Fruit fly (Drosophila melanogaster) whole organism, pupa: ENCODE measurements around the gene Spp.

Source experiments
- CG17806 ChIP-seq: fragments of 200-800 bp; sonication (Bioruptor generic); optimal IDR thresholded peaks from 2 replicates; lab custom pipeline; 2018; ENCODE audit warnings: missing biosample characterization, mild to moderate bottlenecking, missing genetic modification characterization, moderate library complexity
- CG34367 ChIP-seq: fragments of 200-800 bp; sonication (Bioruptor generic); optimal IDR thresholded peaks from 2 replicates; lab custom pipeline; 2018; ENCODE audit warnings: missing biosample characterization, mild to moderate bottlenecking, missing genetic modification characterization
- CG8301 ChIP-seq: fragments of 200-800 bp; sonication (Bioruptor generic); optimal IDR thresholded peaks from 2 replicates; lab custom pipeline; 2018; ENCODE audit warnings: missing biosample characterization, mild to moderate bottlenecking, missing genetic modification characterization
- Ets98B ChIP-seq: fragments of 200-800 bp; sonication (Bioruptor generic); IDR thresholded peaks from 2 replicates; pipeline ENCODE4 v1.3.6; 2022; ENCODE audit warnings: missing biosample characterization, missing genetic modification characterization
- fd96Ca ChIP-seq: fragments of 200-800 bp; sonication (Bioruptor generic); IDR thresholded peaks from 3 replicates; pipeline ENCODE4 v1.3.6; 2022; ENCODE audit warnings: missing biosample characterization, missing genetic modification characterization

dm6 chr2L:507169-507568, 37.3 kb downstream of the Spp start:
- TF ChIP-seq CG17806 (tag; lab: Kevin White, UChicago) (no peak), fd96Ca (GFP tag; lab: Robert Waterston, UW) (peak; percentile 51; the same call in 1 of the 3 replicates), CG34367 (tag; lab: Kevin White, UChicago) (no peak), CG8301 (tag; lab: Kevin White, UChicago) (no peak), Ets98B (GFP tag; lab: Robert Waterston, UW) (peak; percentile 31; the same call in 1 of the 2 replicates)
